Worm (Caenorhabditis elegans) whole organism, midembryonic: ENCODE measurements around the gene ins-14.

Experiments
- T22C8.4 ChIP-seq: fragments of 200-800 bp; sonication (Bioruptor generic); IDR thresholded peaks from 2 replicates; pipeline ENCODE4 v1.3.6; 2022; ENCODE audit warnings: missing genetic modification characterization, missing compliant biosample characterization
- cog-1 ChIP-seq: sonication (generic microtip); optimal IDR thresholded peaks from 2 replicates; lab custom pipeline; 2016; ENCODE audit warnings: missing genetic modification characterization, missing compliant biosample characterization
- flt-1 ChIP-seq: fragments of 200-800 bp; sonication (Bioruptor generic); IDR thresholded peaks from 2 replicates; pipeline ENCODE4 v1.3.6; 2022; ENCODE audit warnings: missing genetic modification characterization, missing compliant biosample characterization
- klf-2 ChIP-seq: fragments of 200-800 bp; sonication (Bioruptor generic); conservative IDR thresholded peaks from 2 replicates; pipeline ENCODE4 v1.3.6; 2022; ENCODE audit warnings: missing genetic modification reagents, missing genetic modification characterization, missing compliant biosample characterization
- med-1 ChIP-seq: sonication (generic microtip); optimal IDR thresholded peaks from 2 replicates; lab custom pipeline; 2017; ENCODE audit warnings: missing genetic modification characterization, mild to moderate bottlenecking, missing compliant biosample characterization, antibody characterized with exemption, missing genetic modification reagents; ENCODE audit not compliant: insufficient read depth
- ref-1 ChIP-seq: fragments of 200-800 bp; sonication (Bioruptor generic); conservative IDR thresholded peaks from 2 replicates; pipeline ENCODE4 v1.3.6; 2022; ENCODE audit warnings: missing genetic modification reagents, missing genetic modification characterization, missing compliant biosample characterization
- tab-1 ChIP-seq: fragments of 200-800 bp; sonication (Bioruptor generic); IDR thresholded peaks from 2 replicates; pipeline ENCODE4 v1.3.6; 2022; ENCODE audit warnings: missing genetic modification characterization, missing compliant biosample characterization
- ztf-23 ChIP-seq: fragments of 200-800 bp; sonication (Bioruptor generic); IDR thresholded peaks from 2 replicates; pipeline ENCODE4 v1.3.6; 2022; ENCODE audit warnings: missing genetic modification reagents, missing genetic modification characterization, missing compliant biosample characterization
- ztf-29 ChIP-seq: fragments of 200-800 bp; sonication (Bioruptor generic); IDR thresholded peaks from 2 replicates; pipeline ENCODE4 v1.3.6; 2022; ENCODE audit warnings: missing genetic modification reagents, missing genetic modification characterization, missing compliant biosample characterization

ce11 chrII:6721581-6721980 lies 24.0 kb downstream of the ins-14 start:
- peak; percentile 85 for TF ChIP-seq ztf-23 (GFP tag; lab: Robert Waterston, UW)
- peak; percentile 9 for TF ChIP-seq med-1 (GFP tag; lab: Kevin White, UChicago)
- 0 out of 2 replicates have a peak, but pooled peaks have one; percentile 45 for TF ChIP-seq ztf-29 (GFP tag; lab: Robert Waterston, UW)
- no peak for TF ChIP-seq klf-2
- no peak for TF ChIP-seq ref-1 (GFP tag; lab: Robert Waterston, UW)
- peak; percentile 70; the same call in 1 of the 2 replicates for TF ChIP-seq tab-1 (GFP tag; lab: Robert Waterston, UW)
- TF ChIP-seq T22C8.4 (GFP tag; lab: Robert Waterston, UW): no peak
- TF ChIP-seq cog-1: no peak
- peak; percentile 65; the same call in 1 of the 2 replicates for TF ChIP-seq flt-1 (GFP tag; lab: Robert Waterston, UW)
